Worm (Caenorhabditis elegans): Measurements from ENCODE around the gene Y54G2A.48.

Y54G2A.48 gene

ce11 chrIV:2841260-2841659 lies 8.8 kb upstream of the Y54G2A.48 start, which contains the start of gene clec-83:
Gene clec-83, minus strand, starts transcription at chrIV:2841472.
- no peak for TF ChIP-seq unc-62 (GFP tag; optimal IDR thresholded peaks at IDR 0.05)
- TF ChIP-seq mdl-1 (tag; optimal IDR thresholded peaks at IDR 0.05) = no peak
- TF ChIP-seq efl-1 (optimal IDR thresholded peaks at IDR 0.05) = no peak
- peak in 1 of 2 experiments; percentile 8 for TF ChIP-seq efl-1 (GFP tag; optimal IDR thresholded peaks at IDR 0.05 in 1 of 2)
- no peak for TF ChIP-seq tbx-2 (tag; optimal IDR thresholded peaks at IDR 0.05)
- no peak for TF ChIP-seq efl-3 (GFP tag; optimal IDR thresholded peaks at IDR 0.05)

DNA sequence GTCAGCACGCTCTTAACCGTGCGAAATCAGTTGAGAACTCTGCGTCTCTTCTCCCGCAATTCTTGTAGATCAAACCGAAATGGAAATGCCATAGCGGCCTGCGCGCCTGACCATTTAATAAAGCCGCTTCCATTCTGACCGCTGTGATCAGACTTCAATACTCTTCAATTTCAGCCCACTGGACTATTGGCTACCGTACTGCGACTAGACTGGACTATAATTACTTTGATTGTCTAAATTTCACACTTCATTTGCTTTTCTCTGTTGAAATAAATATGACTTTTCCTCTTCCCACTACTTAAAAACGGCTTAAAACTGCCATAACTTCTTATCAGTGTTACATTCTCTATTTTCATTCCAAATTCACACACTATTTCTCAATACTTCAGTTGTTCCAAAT lies 5.8 kb upstream of the Y54G2A.48 start, which contains the start of gene Y54G2A.7:
Y54G2A.7 (plus strand) TSS at position 301 of the 400 bp plus-strand sequence.
- no peak for TF ChIP-seq vab-15 (tag; optimal IDR thresholded peaks at IDR 0.05)
- no peak for TF ChIP-seq lsy-2 (tag; optimal IDR thresholded peaks at IDR 0.05)
- TF ChIP-seq F16B12.6 (tag; optimal IDR thresholded peaks at IDR 0.05) = no peak
- TF ChIP-seq snu-23 (GFP tag; optimal IDR thresholded peaks at IDR 0.05) = no peak
- no peak for TF ChIP-seq nhr-77 (tag; optimal IDR thresholded peaks at IDR 0.05)

DNA sequence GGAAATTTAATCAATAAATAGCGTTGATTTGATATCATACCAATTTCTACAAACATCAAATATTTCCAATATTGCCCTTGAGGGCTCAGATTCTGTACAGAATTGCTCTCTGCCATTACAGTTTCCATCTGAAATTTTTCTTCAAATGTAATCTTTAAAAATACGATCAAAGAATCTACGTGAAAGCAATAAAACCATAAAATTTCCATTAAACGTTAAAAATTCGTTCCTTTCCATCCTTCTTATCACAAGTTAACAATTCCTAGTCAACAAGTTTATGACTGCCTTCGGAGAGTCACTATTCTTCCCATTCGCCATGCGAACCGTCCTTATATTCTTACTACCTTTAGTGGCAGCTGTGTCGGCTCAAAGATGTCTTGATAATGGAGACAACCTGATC lies 2.9 kb upstream of the Y54G2A.48 start, which contains the start of gene clec-82:
clec-82 (plus strand) TSS at position 301 of the 400 bp plus-strand sequence.
- TF ChIP-seq ceh-90 (tag; optimal IDR thresholded peaks at IDR 0.05) (no peak), mab-9 (GFP tag; IDR thresholded peaks at IDR 0.05) (no peak), efl-1 (optimal IDR thresholded peaks at IDR 0.05) (no peak), efl-1 (GFP tag; optimal IDR thresholded peaks at IDR 0.05 in 1 of 2) (no peak), Y116A8C.19 (tag; optimal IDR thresholded peaks at IDR 0.05; ENCODE audit: borderline replicate concordance) (no peak), hpl-2 (GFP tag; optimal IDR thresholded peaks at IDR 0.05) (no peak), pag-3 (tag; optimal IDR thresholded peaks at IDR 0.05; ENCODE audit: borderline replicate concordance, insufficient read depth) (no peak), ets-5 (GFP tag; IDR thresholded peaks at IDR 0.05) (no peak), aha-1 (tag; optimal IDR thresholded peaks at IDR 0.05) (no peak), fkh-4 (tag; optimal IDR thresholded peaks at IDR 0.05; ENCODE audit: borderline replicate concordance) (no peak), egl-27 (tag; optimal IDR thresholded peaks at IDR 0.05) (no peak), grh-1 (GFP tag; IDR thresholded peaks at IDR 0.05) (no peak), elt-3 (tag; optimal IDR thresholded peaks at IDR 0.05) (no peak), hlh-17 (GFP tag; optimal IDR thresholded peaks at IDR 0.05; ENCODE audit: borderline replicate concordance) (no peak), nhr-19 (GFP tag; conservative IDR thresholded peaks at IDR 0.05) (no peak), efl-3 (GFP tag; optimal IDR thresholded peaks at IDR 0.05) (no peak), dsc-1 (tag; optimal IDR thresholded peaks at IDR 0.05) (no peak), snpc-4 (tag; optimal IDR thresholded peaks at IDR 0.05) (no peak), nhr-90 (tag; optimal IDR thresholded peaks at IDR 0.05; ENCODE audit: poor library complexity) (no peak)

ce11 chrIV:2834516-2834915 lies 2.0 kb upstream of the Y54G2A.48 start, which contains the start of gene pudl-2:
Gene pudl-2, plus strand, starts transcription at chrIV:2834816.
- TF ChIP-seq fos-1 (tag; optimal IDR thresholded peaks at IDR 0.05) (no peak), nhr-85 (tag) (no peak), ces-1 (GFP tag; optimal IDR thresholded peaks at IDR 0.05) (no peak), unc-62 (GFP tag; optimal IDR thresholded peaks at IDR 0.05) (no peak), lsy-2 (tag; optimal IDR thresholded peaks at IDR 0.05) (no peak), nhr-20 (tag; optimal IDR thresholded peaks at IDR 0.05) (no peak), nhr-237 (tag; optimal IDR thresholded peaks at IDR 0.05) (no peak), fkh-4 (tag; optimal IDR thresholded peaks at IDR 0.05; ENCODE audit: borderline replicate concordance) (no peak), nhr-90 (tag; optimal IDR thresholded peaks at IDR 0.05; ENCODE audit: poor library complexity) (no peak), snu-23 (GFP tag; optimal IDR thresholded peaks at IDR 0.05) (no peak), ceh-90 (tag; optimal IDR thresholded peaks at IDR 0.05) (no peak), ceh-82 (tag; optimal IDR thresholded peaks at IDR 0.05) (no peak), nhr-28 (tag; optimal IDR thresholded peaks at IDR 0.05) (no peak), fkh-8 (tag; optimal IDR thresholded peaks at IDR 0.05) (no peak), unc-86 (tag; optimal IDR thresholded peaks at IDR 0.05) (no peak), C04F5.9 (tag; optimal IDR thresholded peaks at IDR 0.05) (no peak), elt-2 (tag; optimal IDR thresholded peaks at IDR 0.05) (no peak), lin-35 (GFP tag; optimal IDR thresholded peaks at IDR 0.05) (no peak)

All from whole organism, L1 larva.